Fruit fly (Drosophila melanogaster) whole organism, embryonic: ENCODE results near the gene CG3919.

Source experiments
- Awh ChIP-seq: fragments of 200-800 bp; sonication (Bioruptor generic); IDR thresholded peaks from 2 replicates; pipeline ENCODE4, ENCODE4 v1.3.6; 2022; ENCODE audit warnings: missing biosample characterization, missing genetic modification characterization
- CG10147 ChIP-seq: fragments of 200-800 bp; sonication (Bioruptor generic); optimal IDR thresholded peaks from 2 replicates; lab custom pipeline; 2019; ENCODE audit warnings: missing biosample characterization, mild to moderate bottlenecking, missing genetic modification characterization, moderate library complexity
- CG10209 ChIP-seq: fragments of 200-800 bp; sonication (Bioruptor generic); optimal IDR thresholded peaks from 3 replicates; lab custom pipeline; 2017; ENCODE audit warnings: missing biosample characterization, mild to moderate bottlenecking, missing genetic modification characterization, missing genetic modification reagents
- CG10431 ChIP-seq: fragments of 200-800 bp; sonication (Bioruptor generic); optimal IDR thresholded peaks from 3 replicates; lab custom pipeline; 2018; ENCODE audit warnings: missing biosample characterization, mild to moderate bottlenecking, missing genetic modification characterization
- CG11247 ChIP-seq: fragments of 200-800 bp; sonication (Bioruptor generic); IDR thresholded peaks from 2 replicates; pipeline ENCODE4 v1.3.6; 2022; ENCODE audit warnings: missing biosample characterization, missing genetic modification characterization
- CG11723 ChIP-seq: fragments of 200-800 bp; sonication (Bioruptor generic); optimal IDR thresholded peaks from 2 replicates; lab custom pipeline; 2017; ENCODE audit warnings: missing biosample characterization, mild to moderate bottlenecking, missing genetic modification characterization
- CG15269 ChIP-seq: fragments of 200-800 bp; sonication (Bioruptor generic); optimal IDR thresholded peaks from 2 replicates; lab custom pipeline; 2018; ENCODE audit warnings: missing biosample characterization, mild to moderate bottlenecking, missing genetic modification characterization, moderate library complexity
- CG15479 ChIP-seq: fragments of 200-800 bp; sonication (Bioruptor generic); optimal IDR thresholded peaks from 3 replicates; lab custom pipeline; 2019; ENCODE audit warnings: missing biosample characterization, mild to moderate bottlenecking, missing genetic modification characterization, moderate library complexity
- CG1602 ChIP-seq: fragments of 200-800 bp; sonication (Bioruptor generic); optimal IDR thresholded peaks from 3 replicates; lab custom pipeline; 2016; ENCODE audit warnings: missing biosample characterization, missing genetic modification characterization
- CG18262 ChIP-seq: fragments of 200-800 bp; optimal IDR thresholded peaks from 3 replicates; lab custom pipeline; 2019; ENCODE audit warnings: missing biosample characterization, mild to moderate bottlenecking, missing genetic modification characterization, moderate library complexity
- CG2712 ChIP-seq: fragments of 200-800 bp; optimal IDR thresholded peaks from 3 replicates; lab custom pipeline; 2019; ENCODE audit warnings: missing biosample characterization, mild to moderate bottlenecking, missing genetic modification characterization, moderate library complexity
- CG30403 ChIP-seq: fragments of 200-800 bp; sonication (Bioruptor generic); optimal IDR thresholded peaks from 3 replicates; lab custom pipeline; 2016; ENCODE audit warnings: missing biosample characterization, missing genetic modification characterization
- CG33557 ChIP-seq: fragments of 200-800 bp; sonication (Bioruptor generic); optimal IDR thresholded peaks from 2 replicates; lab custom pipeline; 2019; ENCODE audit warnings: missing biosample characterization, mild to moderate bottlenecking, missing genetic modification characterization, moderate library complexity
- CG34422 ChIP-seq: fragments of 200-800 bp; sonication (Bioruptor generic); IDR thresholded peaks from 3 replicates; pipeline ENCODE4 v1.3.6; 2022; ENCODE audit warnings: missing biosample characterization, missing genetic modification characterization
- CG4707 ChIP-seq: fragments of 200-800 bp; sonication (Bioruptor generic); optimal IDR thresholded peaks from 2 replicates; lab custom pipeline; 2018; ENCODE audit warnings: missing biosample characterization, mild to moderate bottlenecking, missing genetic modification characterization, moderate library complexity
- CG5245 ChIP-seq: fragments of 200-800 bp; sonication (Bioruptor generic); optimal IDR thresholded peaks from 3 replicates; lab custom pipeline; 2016; ENCODE audit warnings: missing biosample characterization, missing genetic modification characterization
- CG6689 ChIP-seq: fragments of 200-800 bp; sonication (Bioruptor generic); IDR thresholded peaks from 2 replicates; pipeline ENCODE4 v1.3.6; 2022; ENCODE audit warnings: missing biosample characterization, missing genetic modification characterization
- CG6791 ChIP-seq: fragments of 200-800 bp; sonication (Bioruptor generic); IDR thresholded peaks from 3 replicates; pipeline ENCODE4 v1.3.6; 2022; ENCODE audit warnings: missing biosample characterization, missing genetic modification characterization; ENCODE audit not compliant: partially characterized antibody
- CG6854 ChIP-seq: fragments of 200-800 bp; sonication (Bioruptor generic); optimal IDR thresholded peaks from 3 replicates; lab custom pipeline; 2017; ENCODE audit warnings: missing biosample characterization, mild to moderate bottlenecking, missing genetic modification characterization
- CG7963 ChIP-seq: fragments of 200-800 bp; sonication (Bioruptor generic); IDR thresholded peaks from 3 replicates; pipeline ENCODE4 v1.3.6; 2022; ENCODE audit warnings: missing biosample characterization, missing genetic modification characterization; ENCODE audit not compliant: partially characterized antibody
- CG8281 ChIP-seq: fragments of 200-800 bp; sonication (Bioruptor generic); optimal IDR thresholded peaks from 2 replicates; lab custom pipeline; 2018; ENCODE audit warnings: missing biosample characterization, mild to moderate bottlenecking, missing genetic modification characterization, moderate library complexity
- CG8388 ChIP-seq: fragments of 200-800 bp; sonication (Bioruptor generic); optimal IDR thresholded peaks from 2 replicates; lab custom pipeline; 2019; ENCODE audit warnings: missing biosample characterization, mild to moderate bottlenecking, missing genetic modification characterization, moderate library complexity
- CG9215 ChIP-seq: fragments of 200-800 bp; sonication (Bioruptor generic); IDR thresholded peaks from 2 replicates; pipeline ENCODE4 v1.3.6; 2022; ENCODE audit warnings: missing biosample characterization, missing genetic modification characterization
- CG9609 ChIP-seq: fragments of 200-800 bp; sonication (Bioruptor generic); optimal IDR thresholded peaks from 3 replicates; lab custom pipeline; 2016; ENCODE audit warnings: missing biosample characterization, missing genetic modification characterization
- Dp ChIP-seq: fragments of 200-800 bp; sonication (Bioruptor generic); optimal IDR thresholded peaks from 2 replicates; lab custom pipeline; 2018; ENCODE audit warnings: missing biosample characterization, mild to moderate bottlenecking, missing genetic modification characterization, moderate library complexity
- MTF-1 ChIP-seq: fragments of 200-800 bp; sonication (Bioruptor generic); optimal IDR thresholded peaks from 2 replicates; lab custom pipeline; 2018; ENCODE audit warnings: missing biosample characterization, mild to moderate bottlenecking, missing genetic modification characterization, borderline replicate concordance
- Nf-YA ChIP-seq: fragments of 200-800 bp; sonication (Bioruptor generic); IDR thresholded peaks from 2 replicates; pipeline ENCODE4 v1.3.6; 2022; ENCODE audit warnings: missing biosample characterization, missing genetic modification characterization
- Rfx ChIP-seq: fragments of 200-800 bp; sonication (Bioruptor generic); IDR thresholded peaks from 2 replicates; pipeline ENCODE4 v1.3.6; 2022; ENCODE audit warnings: missing biosample characterization, missing genetic modification characterization
- TFAM ChIP-seq: fragments of 200-800 bp; sonication (Bioruptor generic); optimal IDR thresholded peaks from 2 replicates; lab custom pipeline; 2017; ENCODE audit warnings: missing biosample characterization, missing genetic modification characterization, inconsistent platforms
- Trl ChIP-seq, 3 experiments: fragments of >200 bp in 2 of 3; fragments of 200-800 bp in 1 of 3; sonication (Bioruptor generic) in 1 of 3; optimal IDR thresholded peaks; 2 replicates in 1 of 3; 3 replicates in 2 of 3; lab custom pipeline; 2016 to 2017; ENCODE audit warnings: missing biosample characterization in 1 of 3, missing genetic modification characterization in 1 of 3
- ato ChIP-seq: fragments of 200-800 bp; sonication (Bioruptor generic); IDR thresholded peaks from 2 replicates; pipeline ENCODE4 v1.3.6; 2022; ENCODE audit warnings: missing biosample characterization, missing genetic modification characterization; ENCODE audit not compliant: partially characterized antibody
- bcd ChIP-seq: fragments of 200-800 bp; sonication (Bioruptor generic); optimal IDR thresholded peaks from 2 replicates; lab custom pipeline; 2017; ENCODE audit warnings: missing biosample characterization, mild to moderate bottlenecking, missing genetic modification characterization
- bigmax ChIP-seq: fragments of 200-800 bp; sonication (Bioruptor generic); optimal IDR thresholded peaks from 2 replicates; lab custom pipeline; 2018; ENCODE audit warnings: missing biosample characterization, mild to moderate bottlenecking, missing genetic modification characterization
- croc ChIP-seq: fragments of 200-800 bp; sonication (Bioruptor generic); conservative IDR thresholded peaks from 3 replicates; pipeline ENCODE4 v1.3.6; 2022; ENCODE audit warnings: missing biosample characterization, missing genetic modification characterization
- crol ChIP-seq: fragments of 200-800 bp; sonication (Bioruptor generic); IDR thresholded peaks from 2 replicates; pipeline ENCODE4 v1.3.6; 2022; ENCODE audit warnings: missing biosample characterization, missing genetic modification characterization
- ftz-f1 ChIP-seq: fragments of 200-800 bp; sonication (Bioruptor generic); optimal IDR thresholded peaks from 2 replicates; lab custom pipeline; 2016; ENCODE audit warnings: missing biosample characterization, missing genetic modification characterization
- gcm ChIP-seq: fragments of 200-800 bp; sonication (Bioruptor generic); optimal IDR thresholded peaks from 2 replicates; lab custom pipeline; 2019; ENCODE audit warnings: missing biosample characterization, mild to moderate bottlenecking, missing genetic modification characterization, moderate library complexity
- grau ChIP-seq: fragments of 200-800 bp; optimal IDR thresholded peaks from 3 replicates; lab custom pipeline; 2019; ENCODE audit warnings: missing biosample characterization, mild to moderate bottlenecking, missing genetic modification characterization, moderate library complexity
- gsb-n ChIP-seq: fragments of 200-800 bp; sonication (Bioruptor generic); optimal IDR thresholded peaks from 3 replicates; lab custom pipeline; 2018; ENCODE audit warnings: missing biosample characterization, mild to moderate bottlenecking, missing genetic modification characterization
- jing ChIP-seq: fragments of 200-800 bp; sonication (Bioruptor generic); optimal IDR thresholded peaks from 2 replicates; lab custom pipeline; 2018; ENCODE audit warnings: missing biosample characterization, mild to moderate bottlenecking, missing genetic modification characterization
- mam ChIP-seq: fragments of 200-800 bp; sonication (Bioruptor generic); optimal IDR thresholded peaks from 3 replicates; lab custom pipeline; 2016; ENCODE audit warnings: missing biosample characterization, missing genetic modification characterization
- peb ChIP-seq: fragments of 200-800 bp; sonication (Bioruptor generic); IDR thresholded peaks from 2 replicates; pipeline ENCODE4 v1.3.6; 2022; ENCODE audit warnings: missing biosample characterization, missing genetic modification characterization
- scrt ChIP-seq: fragments of 200-800 bp; sonication (Bioruptor generic); optimal IDR thresholded peaks from 2 replicates; lab custom pipeline; 2018; ENCODE audit warnings: missing biosample characterization, mild to moderate bottlenecking, missing genetic modification characterization, moderate library complexity
- sima ChIP-seq: fragments of 200-800 bp; sonication (Bioruptor generic); optimal IDR thresholded peaks from 2 replicates; lab custom pipeline; 2016; ENCODE audit warnings: missing biosample characterization, missing genetic modification characterization
- sob ChIP-seq: fragments of 200-800 bp; sonication (Bioruptor generic); IDR thresholded peaks from 2 replicates; pipeline ENCODE4 v1.3.6; 2022; ENCODE audit warnings: missing biosample characterization, missing genetic modification characterization
- sr ChIP-seq: fragments of 200-800 bp; sonication (Bioruptor generic); IDR thresholded peaks from 3 replicates; pipeline ENCODE4 v1.3.6; 2022; ENCODE audit warnings: missing biosample characterization, missing genetic modification characterization
- tgo ChIP-seq: fragments of 200-800 bp; sonication (Bioruptor generic); IDR thresholded peaks from 3 replicates; pipeline ENCODE4 v1.3.6; 2022; ENCODE audit warnings: missing biosample characterization, missing genetic modification characterization
- twi ChIP-seq: fragments of 200-800 bp; optimal IDR thresholded peaks from 2 replicates; lab custom pipeline; 2019; ENCODE audit warnings: missing biosample characterization, mild to moderate bottlenecking, missing genetic modification characterization, moderate library complexity
- unpg ChIP-seq: fragments of 200-800 bp; sonication (Bioruptor generic); optimal IDR thresholded peaks from 3 replicates; lab custom pipeline; 2018; ENCODE audit warnings: missing biosample characterization, mild to moderate bottlenecking, missing genetic modification characterization, moderate library complexity
- wek ChIP-seq: fragments of 200-800 bp; sonication (Bioruptor generic); optimal IDR thresholded peaks from 3 replicates; lab custom pipeline; 2018; ENCODE audit warnings: missing biosample characterization, mild to moderate bottlenecking, missing genetic modification characterization, moderate library complexity

CG3919 gene

dm6 chr3L:14366124-14366523 is 44.3 kb upstream of the CG3919 start (continued):
- TF ChIP-seq CG15269 (tag; lab: Kevin White, UChicago) (peak; percentile 39), bigmax (GFP tag; lab: Kevin White, UChicago) (peak; percentile 26), grau (tag; lab: Kevin White, UChicago) (peak; percentile 24), sr (GFP tag; lab: Robert Waterston, UW) (no peak), bcd (GFP tag; lab: Kevin White, UChicago) (peak; percentile 47), ftz-f1 (GFP tag; lab: Kevin White, UChicago) (no peak), CG10209 (peak; percentile 65), CG10147 (GFP tag; lab: Kevin White, UChicago) (no peak), sima (no peak), CG9215 (no peak), tgo (GFP tag; lab: Robert Waterston, UW) (no peak), CG33557 (peak; percentile 84), CG6791 (no peak), CG15479 (GFP tag; lab: Kevin White, UChicago) (no peak), twi (tag; lab: Kevin White, UChicago) (peak; percentile 68), peb (GFP tag; lab: Robert Waterston, UW) (no peak), gcm (GFP tag; lab: Kevin White, UChicago) (peak; percentile 77), MTF-1 (peak; percentile 80), croc (GFP tag; lab: Robert Waterston, UW) (no peak), sob (GFP tag; lab: Robert Waterston, UW) (no peak), CG5245 (GFP tag; lab: Kevin White, UChicago) (no peak), jing (GFP tag; lab: Kevin White, UChicago) (no peak), gsb-n (tag; lab: Kevin White, UChicago) (peak; percentile 79), Awh (GFP tag; lab: Robert Waterston, UW) (peak; percentile 90), Trl (optimal IDR thresholded peaks at IDR 0.05; lab: Kevin White, UChicago) (no peak), Trl (GFP tag; optimal IDR thresholded peaks at IDR 0.05; lab: Kevin White, UChicago) (peak; percentile 3), CG2712 (tag; lab: Kevin White, UChicago) (peak; percentile 71), scrt (GFP tag; lab: Kevin White, UChicago) (peak; percentile 23), CG11723 (GFP tag; lab: Kevin White, UChicago) (peak; percentile 73), mam (no peak), CG34422 (GFP tag; lab: Robert Waterston, UW) (no peak), CG30403 (no peak), Nf-YA (GFP tag; lab: Robert Waterston, UW) (no peak), CG1602 (GFP tag; lab: Kevin White, UChicago) (peak; percentile 17), CG6689 (0 out of 2 replicates have a peak, but pooled peaks have one; percentile 28), TFAM (GFP tag; lab: Kevin White, UChicago) (no peak), CG4707 (GFP tag; lab: Kevin White, UChicago) (peak; percentile 72), CG8388 (GFP tag; lab: Kevin White, UChicago) (peak; percentile 49), CG9609 (GFP tag; lab: Kevin White, UChicago) (no peak), CG7963 (no peak), ato (GFP tag; lab: Robert Waterston, UW) (no peak), CG10431 (GFP tag; lab: Kevin White, UChicago) (peak; percentile 81), crol (peak; percentile 91), unpg (peak; percentile 71), Dp (no peak), CG8281 (tag; lab: Kevin White, UChicago) (peak; percentile 41), wek (GFP tag; lab: Kevin White, UChicago) (peak; percentile 77), Rfx (GFP tag; lab: Robert Waterston, UW) (no peak), CG11247 (GFP tag; lab: Robert Waterston, UW) (no peak), CG18262 (tag; lab: Kevin White, UChicago) (peak; percentile 73), CG6854 (GFP tag; lab: Kevin White, UChicago) (peak; percentile 2)
